Fruit fly (Drosophila melanogaster) whole organism, embryonic: ENCODE results near the gene CG11700.
A peak's percentile ranks its signal among the peaks of the same experiment; 100 is the strongest.

Experiments
- Aef1 ChIP-seq: fragments of 200-800 bp; sonication (Bioruptor generic); IDR thresholded peaks from 3 replicates; pipeline ENCODE4 v1.3.6; 2022; ENCODE audit warnings: missing biosample characterization, missing genetic modification characterization
- CG11695 ChIP-seq: fragments of 200-800 bp; sonication (Bioruptor generic); IDR thresholded peaks from 3 replicates; pipeline ENCODE4 v1.3.6; 2022; ENCODE audit warnings: missing biosample characterization, missing genetic modification characterization
- CG13287 ChIP-seq: fragments of 200-800 bp; sonication (Bioruptor generic); IDR thresholded peaks from 2 replicates; pipeline ENCODE4 v1.3.6; 2022; ENCODE audit warnings: missing biosample characterization, missing genetic modification characterization; ENCODE audit not compliant: partially characterized antibody
- CG13624 ChIP-seq: fragments of 200-800 bp; sonication (Bioruptor generic); optimal IDR thresholded peaks from 2 replicates; lab custom pipeline; 2016; ENCODE audit warnings: missing biosample characterization, missing genetic modification characterization
- CG15011 ChIP-seq: fragments of 200-800 bp; sonication (Bioruptor generic); optimal IDR thresholded peaks from 3 replicates; lab custom pipeline; 2018; ENCODE audit warnings: missing biosample characterization, mild to moderate bottlenecking, missing genetic modification characterization
- CG15514 ChIP-seq: fragments of 200-800 bp; sonication (Bioruptor generic); optimal IDR thresholded peaks from 3 replicates; lab custom pipeline; 2017; ENCODE audit warnings: missing biosample characterization, missing genetic modification characterization, mild to moderate bottlenecking, moderate library complexity, missing genetic modification reagents
- CG16813 ChIP-seq: fragments of 200-800 bp; sonication (Bioruptor generic); IDR thresholded peaks from 3 replicates; pipeline ENCODE4 v1.3.6; 2022; ENCODE audit warnings: missing biosample characterization, missing genetic modification characterization; ENCODE audit not compliant: partially characterized antibody
- CG2120 ChIP-seq: fragments of 200-800 bp; sonication (Bioruptor generic); optimal IDR thresholded peaks from 3 replicates; lab custom pipeline; 2016; ENCODE audit warnings: missing biosample characterization, missing genetic modification characterization
- CG2712 ChIP-seq: fragments of 200-800 bp; optimal IDR thresholded peaks from 3 replicates; lab custom pipeline; 2019; ENCODE audit warnings: missing biosample characterization, mild to moderate bottlenecking, missing genetic modification characterization, moderate library complexity
- CG31224 ChIP-seq: fragments of 200-800 bp; sonication (Bioruptor generic); IDR thresholded peaks from 2 replicates; pipeline ENCODE4 v1.3.6; 2022; ENCODE audit warnings: missing biosample characterization, missing genetic modification characterization
- CG34376 ChIP-seq: fragments of 200-800 bp; sonication (Bioruptor generic); optimal IDR thresholded peaks from 2 replicates; lab custom pipeline; 2018; ENCODE audit warnings: missing biosample characterization, mild to moderate bottlenecking, missing genetic modification characterization
- CG5953 ChIP-seq: fragments of 200-800 bp; sonication (Bioruptor generic); IDR thresholded peaks from 2 replicates; pipeline ENCODE4 v1.3.6; 2022; ENCODE audit warnings: missing biosample characterization, missing genetic modification characterization
- CG7372 ChIP-seq: fragments of 200-800 bp; sonication (Bioruptor generic); IDR thresholded peaks from 2 replicates; pipeline ENCODE4 v1.3.6; 2022; ENCODE audit warnings: missing biosample characterization, missing genetic modification characterization
- CG7556 ChIP-seq: fragments of 200-800 bp; sonication (Bioruptor generic); optimal IDR thresholded peaks from 2 replicates; lab custom pipeline; 2017; ENCODE audit warnings: missing biosample characterization, mild to moderate bottlenecking, missing genetic modification characterization
- CG8089 ChIP-seq: fragments of 200-800 bp; sonication (Bioruptor generic); optimal IDR thresholded peaks from 3 replicates; lab custom pipeline; 2016; ENCODE audit warnings: missing biosample characterization, missing genetic modification characterization
- CG8478 ChIP-seq: fragments of >200 bp; optimal IDR thresholded peaks from 2 replicates; lab custom pipeline; 2018
- CG8765 ChIP-seq: fragments of 200-800 bp; sonication (Bioruptor generic); IDR thresholded peaks from 2 replicates; pipeline ENCODE4 v1.3.6; 2022; ENCODE audit warnings: missing biosample characterization, missing genetic modification characterization
- CG9932 ChIP-seq: fragments of 200-800 bp; sonication (Bioruptor generic); IDR thresholded peaks from 2 replicates; pipeline ENCODE4 v1.3.6; 2022; ENCODE audit warnings: missing biosample characterization, missing genetic modification characterization
- D19A ChIP-seq: fragments of 200-800 bp; optimal IDR thresholded peaks from 3 replicates; lab custom pipeline; 2019; ENCODE audit warnings: missing biosample characterization, mild to moderate bottlenecking, missing genetic modification characterization, moderate library complexity
- Doc2 ChIP-seq: fragments of 200-800 bp; sonication (Bioruptor generic); IDR thresholded peaks from 2 replicates; pipeline ENCODE4 v1.3.6; 2022; ENCODE audit warnings: missing biosample characterization, missing genetic modification characterization
- Dp ChIP-seq: fragments of 200-800 bp; sonication (Bioruptor generic); optimal IDR thresholded peaks from 2 replicates; lab custom pipeline; 2018; ENCODE audit warnings: missing biosample characterization, mild to moderate bottlenecking, missing genetic modification characterization, moderate library complexity
- Eip74EF ChIP-seq, 2 experiments: fragments of 200-800 bp in 1 of 2; fragments of >200 bp in 1 of 2; sonication (Bioruptor generic) in 1 of 2; optimal IDR thresholded peaks; 2 replicates each; lab custom pipeline; 2017 to 2019; ENCODE audit warnings: missing biosample characterization in 2 of 2, missing genetic modification characterization in 2 of 2, mild to moderate bottlenecking in 1 of 2, moderate library complexity in 1 of 2
- Elba2 ChIP-seq: fragments of 200-800 bp; sonication (Bioruptor generic); optimal IDR thresholded peaks from 3 replicates; lab custom pipeline; 2016; ENCODE audit warnings: missing biosample characterization, missing genetic modification characterization
- HmgD ChIP-seq: fragments of 200-800 bp; sonication (Bioruptor generic); optimal IDR thresholded peaks from 3 replicates; lab custom pipeline; 2016; ENCODE audit warnings: missing biosample characterization, missing genetic modification characterization
- Hr3 ChIP-seq: fragments of 200-800 bp; sonication (Bioruptor generic); optimal IDR thresholded peaks from 3 replicates; lab custom pipeline; 2016; ENCODE audit warnings: missing biosample characterization, missing genetic modification characterization
- Lpt ChIP-seq: fragments of >200 bp; optimal IDR thresholded peaks from 2 replicates; lab custom pipeline; 2018; ENCODE audit warnings: missing biosample characterization, missing genetic modification characterization
- MBD-R2 ChIP-seq: fragments of 200-800 bp; sonication (Bioruptor generic); IDR thresholded peaks from 2 replicates; pipeline ENCODE4 v1.3.6; 2022; ENCODE audit warnings: missing biosample characterization, missing genetic modification characterization
- MESR4 ChIP-seq: fragments of 200-800 bp; sonication (Bioruptor generic); optimal IDR thresholded peaks from 2 replicates; lab custom pipeline; 2018; ENCODE audit warnings: missing biosample characterization, mild to moderate bottlenecking, missing genetic modification characterization, moderate library complexity
- MTF-1 ChIP-seq: fragments of 200-800 bp; sonication (Bioruptor generic); optimal IDR thresholded peaks from 2 replicates; lab custom pipeline; 2018; ENCODE audit warnings: missing biosample characterization, mild to moderate bottlenecking, missing genetic modification characterization, borderline replicate concordance
- Med ChIP-seq: fragments of 200-800 bp; sonication (Bioruptor generic); peaks from one replicate; lab custom pipeline; 2016; ENCODE audit warnings: missing biosample characterization, missing genetic modification characterization, mild to moderate bottlenecking, inconsistent platforms, moderate library complexity
- Neu2 ChIP-seq: fragments of 200-800 bp; sonication (Bioruptor generic); optimal IDR thresholded peaks from 3 replicates; lab custom pipeline; 2016; ENCODE audit warnings: missing biosample characterization, missing genetic modification characterization, borderline replicate concordance
- Spps ChIP-seq: fragments of 200-800 bp; sonication (Bioruptor generic); optimal IDR thresholded peaks from 2 replicates; lab custom pipeline; 2018; ENCODE audit warnings: missing biosample characterization, mild to moderate bottlenecking, missing genetic modification characterization
- Ssrp ChIP-seq: fragments of 200-800 bp; sonication (Bioruptor generic); optimal IDR thresholded peaks from 2 replicates; lab custom pipeline; 2018; ENCODE audit warnings: missing biosample characterization, mild to moderate bottlenecking, missing genetic modification characterization, moderate library complexity
- al ChIP-seq: fragments of 200-800 bp; sonication (Bioruptor generic); IDR thresholded peaks from 2 replicates; pipeline ENCODE4 v1.3.6; 2022; ENCODE audit warnings: missing biosample characterization, missing genetic modification characterization
- aop ChIP-seq: fragments of 200-800 bp; sonication (Bioruptor generic); IDR thresholded peaks from 2 replicates; pipeline ENCODE4 v1.3.6; 2022; ENCODE audit warnings: missing biosample characterization, missing genetic modification characterization
- ato ChIP-seq: fragments of 200-800 bp; sonication (Bioruptor generic); IDR thresholded peaks from 2 replicates; pipeline ENCODE4 v1.3.6; 2022; ENCODE audit warnings: missing biosample characterization, missing genetic modification characterization; ENCODE audit not compliant: partially characterized antibody
- cas ChIP-seq: fragments of 200-800 bp; sonication (Bioruptor generic); IDR thresholded peaks from 2 replicates; pipeline ENCODE4 v1.3.6; 2022; ENCODE audit warnings: missing biosample characterization, missing genetic modification characterization
- crp ChIP-seq, 2 experiments: fragments of 200-800 bp; sonication (Bioruptor generic); optimal IDR thresholded peaks; 2 replicates in 1 of 2; 3 replicates in 1 of 2; lab custom pipeline; 2017; ENCODE audit warnings: missing biosample characterization in 2 of 2, missing genetic modification characterization in 2 of 2, mild to moderate bottlenecking in 1 of 2, moderate library complexity in 1 of 2
- dm ChIP-seq: fragments of 200-800 bp; sonication (Bioruptor generic); optimal IDR thresholded peaks from 3 replicates; lab custom pipeline; 2016; ENCODE audit warnings: missing biosample characterization, missing genetic modification characterization
- ems ChIP-seq: fragments of 200-800 bp; sonication (Bioruptor generic); optimal IDR thresholded peaks from 3 replicates; lab custom pipeline; 2016; ENCODE audit warnings: missing biosample characterization, missing genetic modification characterization
- gcm ChIP-seq: fragments of 200-800 bp; sonication (Bioruptor generic); optimal IDR thresholded peaks from 2 replicates; lab custom pipeline; 2019; ENCODE audit warnings: missing biosample characterization, mild to moderate bottlenecking, missing genetic modification characterization, moderate library complexity
- gt ChIP-seq: fragments of 200-800 bp; sonication (Bioruptor generic); IDR thresholded peaks from 2 replicates; pipeline ENCODE4 v1.3.6; 2022; ENCODE audit warnings: missing biosample characterization, missing genetic modification characterization
- ind ChIP-seq: fragments of 200-800 bp; sonication (Bioruptor generic); optimal IDR thresholded peaks from 3 replicates; lab custom pipeline; 2016; ENCODE audit warnings: missing biosample characterization, missing genetic modification characterization
- kni ChIP-seq: fragments of 200-800 bp; sonication (Bioruptor generic); optimal IDR thresholded peaks from 3 replicates; lab custom pipeline; 2017; ENCODE audit warnings: mild to moderate bottlenecking, missing biosample characterization, missing genetic modification reagents, missing genetic modification characterization
- lab ChIP-seq: fragments of 200-800 bp; sonication (Bioruptor generic); optimal IDR thresholded peaks from 3 replicates; lab custom pipeline; 2017; ENCODE audit warnings: missing biosample characterization, missing genetic modification characterization, mild to moderate bottlenecking, moderate library complexity, missing genetic modification reagents
- lov ChIP-seq, 2 experiments: fragments of 200-800 bp in 1 of 2; fragments of >200 bp in 1 of 2; sonication (Bioruptor generic) in 1 of 2; IDR thresholded peaks in 1 of 2; optimal IDR thresholded peaks in 1 of 2; 2 replicates in 1 of 2; 3 replicates in 1 of 2; pipeline versions ENCODE4 v1.3.6 to Lab custom; 2017 to 2022; ENCODE audit warnings: missing biosample characterization in 1 of 2, missing genetic modification characterization in 1 of 2
- pzg ChIP-seq: fragments of 200-800 bp; sonication (Bioruptor generic); optimal IDR thresholded peaks from 3 replicates; lab custom pipeline; 2018; ENCODE audit warnings: missing biosample characterization, mild to moderate bottlenecking, missing genetic modification characterization, moderate library complexity
- sd ChIP-seq: fragments of 200-800 bp; sonication (Bioruptor generic); optimal IDR thresholded peaks from 3 replicates; lab custom pipeline; 2018; ENCODE audit warnings: missing biosample characterization, mild to moderate bottlenecking, missing genetic modification characterization, moderate library complexity
- sob ChIP-seq: fragments of 200-800 bp; sonication (Bioruptor generic); IDR thresholded peaks from 2 replicates; pipeline ENCODE4 v1.3.6; 2022; ENCODE audit warnings: missing biosample characterization, missing genetic modification characterization
- tin ChIP-seq: fragments of 200-800 bp; sonication (Bioruptor generic); optimal IDR thresholded peaks from 3 replicates; lab custom pipeline; 2016; ENCODE audit warnings: missing biosample characterization, missing genetic modification characterization
- trem ChIP-seq: fragments of 200-800 bp; optimal IDR thresholded peaks from 3 replicates; lab custom pipeline; 2019; ENCODE audit warnings: missing biosample characterization, mild to moderate bottlenecking, missing genetic modification characterization, moderate library complexity

CG11700 gene

dm6 chrX:6276590-6276989 lies 6.8 kb downstream of the CG11700 start, which contains the start of gene CG3566 (continued):
- no peak for TF ChIP-seq Aef1
- no peak for TF ChIP-seq aop (GFP tag; lab: Robert Waterston, UW)
- TF ChIP-seq Eip74EF (GFP tag; optimal IDR thresholded peaks at IDR 0.05; lab: Kevin White, UChicago), result no peak
- TF ChIP-seq cas (GFP tag; lab: Robert Waterston, UW), result no peak
- peak; percentile 55 for TF ChIP-seq MESR4 (GFP tag; lab: Kevin White, UChicago)
- TF ChIP-seq CG5953 (GFP tag; lab: Robert Waterston, UW), result no peak
- no peak for TF ChIP-seq Hr3 (GFP tag; lab: Kevin White, UChicago)
- peak; percentile 0 for TF ChIP-seq CG2120
- no peak for TF ChIP-seq gcm (GFP tag; lab: Kevin White, UChicago)
- TF ChIP-seq CG7556 (GFP tag; lab: Kevin White, UChicago), result no peak
- no peak for TF ChIP-seq ind (GFP tag; lab: Kevin White, UChicago)
- peak; percentile 2 for TF ChIP-seq trem (tag; lab: Kevin White, UChicago)
- peak; percentile 82 for TF ChIP-seq MBD-R2
- TF ChIP-seq sd (tag; lab: Kevin White, UChicago), result no peak
- no peak for TF ChIP-seq Spps (tag; lab: Kevin White, UChicago)
- no peak for TF ChIP-seq Lpt (GFP tag; lab: Kevin White, UChicago)
- TF ChIP-seq HmgD (GFP tag; lab: Kevin White, UChicago), result no peak
- no peak for TF ChIP-seq CG8478
- TF ChIP-seq Elba2 (GFP tag; lab: Kevin White, UChicago), result no peak
- no peak for TF ChIP-seq CG16813 (GFP tag; lab: Robert Waterston, UW)
- peak; percentile 59 for TF ChIP-seq pzg
- no peak for TF ChIP-seq MTF-1
- no peak for TF ChIP-seq lov (optimal IDR thresholded peaks at IDR 0.05; lab: Kevin White, UChicago)
- no peak for TF ChIP-seq lov (GFP tag; IDR thresholded peaks at IDR 0.05; lab: Robert Waterston, UW)
- no peak for TF ChIP-seq CG8089
- no peak for TF ChIP-seq CG15011 (GFP tag; lab: Kevin White, UChicago)
- TF ChIP-seq Doc2 (GFP tag; lab: Robert Waterston, UW), result no peak
- no peak for TF ChIP-seq CG13624 (GFP tag; lab: Kevin White, UChicago)
- peak; percentile 3 for TF ChIP-seq Dp (GFP tag; lab: Kevin White, UChicago)
- peak; percentile 31 for TF ChIP-seq CG13287
- no peak for TF ChIP-seq lab (GFP tag; lab: Kevin White, UChicago)
- TF ChIP-seq CG11695 (GFP tag; lab: Robert Waterston, UW), result no peak
- no peak for TF ChIP-seq gt
- TF ChIP-seq al (GFP tag; lab: Robert Waterston, UW), result no peak
- peak in 1 of 2 experiments; percentile 40 for TF ChIP-seq crp (GFP tag; optimal IDR thresholded peaks at IDR 0.05; lab: Kevin White, UChicago)
- no peak for TF ChIP-seq Neu2 (GFP tag; lab: Kevin White, UChicago)
- TF ChIP-seq sob (GFP tag; lab: Robert Waterston, UW), result peak; percentile 44; the same call in 1 of the 2 replicates
- no peak for TF ChIP-seq CG9932 (GFP tag; lab: Robert Waterston, UW)
- no peak for TF ChIP-seq Ssrp (tag; lab: Kevin White, UChicago)
- TF ChIP-seq ems (GFP tag; lab: Kevin White, UChicago), result peak; percentile 11
- no peak for TF ChIP-seq tin (GFP tag; lab: Kevin White, UChicago)
- no peak for TF ChIP-seq CG8765 (GFP tag; lab: Robert Waterston, UW)
- peak; percentile 66 for TF ChIP-seq D19A (tag; lab: Kevin White, UChicago)
- TF ChIP-seq CG2712 (tag; lab: Kevin White, UChicago), result peak; percentile 10
- no peak for TF ChIP-seq CG7372 (GFP tag; lab: Robert Waterston, UW)
- no peak for TF ChIP-seq CG34376 (GFP tag; lab: Kevin White, UChicago)
- no peak for TF ChIP-seq kni (GFP tag; lab: Kevin White, UChicago)
- TF ChIP-seq dm, result no peak
- peak; percentile 17 for TF ChIP-seq CG15514
- TF ChIP-seq CG31224, result no peak
- peak; percentile 51 for TF ChIP-seq Med
- no peak for TF ChIP-seq ato (GFP tag; lab: Robert Waterston, UW)
